Worm (Caenorhabditis elegans): ENCODE results near the gene nhr-55.

nhr-55 gene

DNA sequence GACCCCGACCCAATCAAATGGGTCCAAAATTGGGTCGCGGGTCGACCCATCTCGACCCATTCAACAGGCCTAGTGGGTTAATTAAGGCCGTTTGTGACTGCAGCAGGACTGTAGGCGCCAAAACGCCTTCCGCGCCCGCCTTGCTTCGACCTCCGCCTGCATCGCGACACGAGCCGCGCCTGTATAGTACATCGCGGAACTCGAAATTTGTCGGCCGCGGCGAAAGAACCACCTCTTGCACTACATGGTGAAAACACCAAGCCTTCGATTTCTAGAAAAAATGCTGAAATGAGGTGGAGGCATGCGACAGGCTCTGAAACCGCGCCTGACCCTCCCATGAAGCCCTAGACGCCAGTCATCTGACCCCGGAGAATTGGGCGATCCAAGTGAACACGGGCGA lies 10.0 kb downstream of the nhr-55 start:
- no peak for TF ChIP-seq dao-5 (tag; optimal IDR thresholded peaks at IDR 0.05)
- TF ChIP-seq him-1 (tag; optimal IDR thresholded peaks at IDR 0.05), result no peak
- no peak for TF ChIP-seq W03F9.2 (tag; optimal IDR thresholded peaks at IDR 0.05)

DNA sequence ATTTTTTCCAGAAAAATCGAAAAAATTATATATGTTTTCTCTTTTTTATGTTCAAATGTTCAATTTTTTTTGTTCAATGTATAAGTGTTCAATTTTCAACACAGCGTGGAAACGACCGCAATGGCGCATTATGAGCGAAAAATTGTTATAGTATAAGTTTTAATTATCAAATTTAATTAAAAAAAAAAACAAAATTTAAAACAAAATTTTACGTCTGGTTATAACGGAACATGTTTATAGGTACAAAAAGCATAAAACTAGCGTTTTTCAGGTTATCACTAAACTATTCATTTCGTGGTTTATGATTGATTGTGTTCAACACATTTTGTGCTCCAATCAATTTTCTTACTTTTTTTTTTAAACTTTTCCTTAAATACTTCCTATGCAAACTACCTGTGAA lies 11.4 kb downstream of the nhr-55 start, which contains the start of gene nhr-106:
TSS of gene nhr-106 (plus strand) at position 301 of the 400 bp plus-strand sequence.
- TF ChIP-seq W03F9.2 (tag; optimal IDR thresholded peaks at IDR 0.05) (no peak), dao-5 (tag; optimal IDR thresholded peaks at IDR 0.05) (no peak), him-1 (tag; optimal IDR thresholded peaks at IDR 0.05) (no peak)

DNA sequence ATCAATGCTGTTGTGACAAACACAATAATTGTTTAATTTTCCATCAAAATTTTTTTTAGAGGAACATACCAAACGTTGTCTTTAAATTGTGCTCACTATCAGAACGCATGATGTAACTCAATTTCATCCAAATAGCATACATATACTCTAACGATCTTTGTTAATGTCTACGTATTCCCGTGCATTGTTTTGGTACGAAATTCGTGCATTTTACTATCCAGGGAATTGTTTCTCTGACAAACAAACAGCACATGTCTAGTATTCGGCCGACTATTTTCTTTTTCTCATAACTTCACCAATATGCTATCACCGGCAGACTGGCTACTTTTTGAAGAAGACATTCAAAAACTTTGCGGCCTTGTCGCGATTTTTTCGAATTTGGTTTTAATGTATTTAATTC lies 13.5 kb downstream of the nhr-55 start, which contains the start of gene str-196:
TSS of gene str-196 (plus strand) at position 301 of the 400 bp plus-strand sequence.
- no peak for TF ChIP-seq him-1 (tag; optimal IDR thresholded peaks at IDR 0.05)
- TF ChIP-seq dao-5 (tag; optimal IDR thresholded peaks at IDR 0.05), result no peak
- no peak for TF ChIP-seq W03F9.2 (tag; optimal IDR thresholded peaks at IDR 0.05)

DNA sequence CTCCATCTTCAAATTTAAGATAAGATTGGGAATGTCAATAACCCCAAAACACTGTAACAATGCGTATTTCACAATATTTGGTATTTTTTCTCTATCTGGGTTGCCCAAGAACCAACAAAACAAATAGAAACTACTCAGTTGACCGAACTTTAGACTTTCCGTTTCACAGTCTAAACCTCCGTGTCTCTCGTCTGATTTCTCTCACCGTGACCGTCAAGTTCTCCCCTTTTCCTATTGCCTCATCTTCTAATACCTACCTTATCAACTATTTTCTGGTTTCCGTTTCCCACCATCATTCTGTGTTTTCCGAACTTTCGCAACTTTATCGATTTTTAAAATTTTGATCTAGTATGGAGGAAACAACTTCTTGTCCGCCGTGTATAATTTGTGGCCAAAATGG lies 16.3 kb downstream of the nhr-55 start, which contains the start of gene nhr-131:
TSS of gene nhr-131 (plus strand) at position 87 of the 400 bp plus-strand sequence.
- TF ChIP-seq him-1 (tag; optimal IDR thresholded peaks at IDR 0.05), result no peak
- no peak for TF ChIP-seq W03F9.2 (tag; optimal IDR thresholded peaks at IDR 0.05)
- TF ChIP-seq dao-5 (tag; optimal IDR thresholded peaks at IDR 0.05), result no peak

DNA sequence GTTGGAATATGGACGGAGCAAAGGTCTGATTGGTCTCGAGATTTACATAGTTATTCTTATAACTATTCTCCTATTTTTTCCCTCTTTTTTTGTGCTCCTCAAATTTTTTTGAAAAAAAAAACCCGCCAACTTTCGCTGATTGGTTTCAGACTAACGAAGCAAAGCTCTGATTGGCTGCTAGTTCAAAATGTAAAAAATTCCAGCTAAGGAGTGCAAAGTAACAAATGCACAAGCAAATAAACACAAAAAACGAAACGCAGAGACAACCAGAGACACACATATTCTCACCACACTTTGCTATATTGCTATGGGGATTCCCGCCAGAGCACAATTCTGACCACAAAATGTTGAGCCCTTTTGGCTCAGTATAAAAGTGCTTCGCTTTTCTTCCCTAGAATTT lies 19.4 kb downstream of the nhr-55 start, which contains the start of gene T01G6.1:
TSS of gene T01G6.1 (plus strand) at position 301 of the 400 bp plus-strand sequence.
- no peak for TF ChIP-seq him-1 (tag; optimal IDR thresholded peaks at IDR 0.05)

ce11 chrV:500535-500934 lies 22.6 kb downstream of the nhr-55 start:
- TF ChIP-seq him-1 (tag; optimal IDR thresholded peaks at IDR 0.05), result no peak
- TF ChIP-seq dao-5 (tag; optimal IDR thresholded peaks at IDR 0.05), result no peak
- no peak for TF ChIP-seq W03F9.2 (tag; optimal IDR thresholded peaks at IDR 0.05)

DNA sequence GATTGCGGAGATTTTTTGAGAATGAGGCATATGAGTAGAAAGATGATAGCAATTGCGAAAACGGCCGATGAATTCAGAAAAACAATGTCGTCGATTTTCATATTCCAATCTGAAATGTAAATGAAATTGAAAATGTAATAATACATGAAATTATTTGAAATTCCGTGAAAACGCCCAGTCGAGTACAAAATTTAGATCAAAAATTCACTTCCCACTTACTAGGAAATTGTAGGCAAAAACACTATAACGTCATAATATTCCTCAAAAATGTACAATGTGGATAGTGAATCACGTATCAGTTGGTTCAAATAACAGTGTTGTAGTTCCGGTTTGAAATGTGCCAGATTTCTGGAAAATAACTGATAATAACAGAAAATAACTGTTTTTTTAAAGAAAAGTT lies 23.3 kb downstream of the nhr-55 start, which contains the start of gene str-256:
TSS of gene str-256 (minus strand) at position 101 of the 400 bp plus-strand sequence.
- TF ChIP-seq him-1 (tag; optimal IDR thresholded peaks at IDR 0.05) (no peak), dao-5 (tag; optimal IDR thresholded peaks at IDR 0.05) (no peak), W03F9.2 (tag; optimal IDR thresholded peaks at IDR 0.05) (no peak)

- TF ChIP-seq W03F9.2 (tag; optimal IDR thresholded peaks at IDR 0.05), result no peak
These were observed 24.9 kb downstream of the nhr-55 start, which contains the start of gene T01G6.10 for ce11 chrV:502803-503273. Gene T01G6.10, minus strand, starts transcription at chrV:503223.

DNA sequence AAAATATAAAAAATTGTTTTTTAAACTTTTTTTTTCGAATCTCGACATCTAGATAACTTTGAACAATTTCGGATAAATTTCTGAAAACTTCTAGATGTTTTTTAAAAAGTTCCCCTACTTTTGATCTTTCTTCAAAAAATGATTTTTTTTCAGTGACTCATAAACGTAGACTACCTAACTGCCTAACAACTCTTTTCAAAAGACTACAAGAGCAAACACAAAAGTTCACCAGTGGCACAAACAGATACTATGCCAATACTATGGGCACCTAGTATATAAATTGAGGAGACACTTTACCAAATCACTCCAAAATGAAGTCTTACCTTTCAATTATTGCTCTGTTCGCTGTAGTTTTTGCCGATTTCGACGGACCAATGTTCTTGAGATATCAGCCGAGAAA lies 25.8 kb downstream of the nhr-55 start, which contains the start of gene srlf-35:
TSS of gene srlf-35 (plus strand) at position 301 of the 400 bp plus-strand sequence.
- TF ChIP-seq dao-5 (tag; optimal IDR thresholded peaks at IDR 0.05), result no peak
- TF ChIP-seq W03F9.2 (tag; optimal IDR thresholded peaks at IDR 0.05), result no peak
- TF ChIP-seq him-1 (tag; optimal IDR thresholded peaks at IDR 0.05), result no peak

DNA sequence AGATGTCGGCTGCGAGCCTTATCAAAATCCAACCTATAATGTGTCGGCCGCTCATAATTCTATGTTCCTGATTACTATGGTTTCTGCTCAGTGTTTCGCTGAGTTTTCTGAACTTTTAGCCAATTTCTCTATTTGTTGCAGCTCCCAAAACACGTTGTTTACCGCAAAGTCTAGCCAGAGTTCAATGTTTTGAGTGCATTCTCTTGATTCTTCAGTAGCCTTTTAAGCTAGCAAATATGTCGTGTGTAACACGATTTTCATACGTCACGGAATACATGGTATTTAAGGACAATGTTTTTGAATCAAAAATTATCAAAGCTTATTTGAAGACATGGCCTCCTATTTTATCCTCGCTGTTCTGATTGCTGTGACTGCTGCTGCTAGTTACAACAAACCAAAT lies 27.2 kb downstream of the nhr-55 start, which contains the start of gene srlf-19:
TSS of gene srlf-19 (plus strand) at position 301 of the 400 bp plus-strand sequence.
- no peak for TF ChIP-seq W03F9.2 (tag; optimal IDR thresholded peaks at IDR 0.05)
- no peak for TF ChIP-seq dao-5 (tag; optimal IDR thresholded peaks at IDR 0.05)
- no peak for TF ChIP-seq him-1 (tag; optimal IDR thresholded peaks at IDR 0.05)

- TF ChIP-seq him-1 (tag; optimal IDR thresholded peaks at IDR 0.05) (no peak), dao-5 (tag; optimal IDR thresholded peaks at IDR 0.05) (no peak), W03F9.2 (tag; optimal IDR thresholded peaks at IDR 0.05) (no peak)
These were observed 34.5 kb downstream of the nhr-55 start, which contains the start of gene srh-37 for ce11 chrV:512420-512819. Gene srh-37, minus strand, starts transcription at chrV:512520.

ce11 chrV:519445-519844 lies 41.5 kb downstream of the nhr-55 start, which contains the start of gene nhr-210:
Gene nhr-210, minus strand, starts transcription at chrV:519545.
- TF ChIP-seq dao-5 (tag; optimal IDR thresholded peaks at IDR 0.05), result no peak

- TF ChIP-seq dao-5 (tag; optimal IDR thresholded peaks at IDR 0.05) (no peak), W03F9.2 (tag; optimal IDR thresholded peaks at IDR 0.05) (no peak), him-1 (tag; optimal IDR thresholded peaks at IDR 0.05) (no peak)
These were observed 43.6 kb downstream of the nhr-55 start, which contains the start of gene srw-107 for ce11 chrV:521517-521916. Gene srw-107, minus strand, starts transcription at chrV:521617.

- TF ChIP-seq W03F9.2 (tag; optimal IDR thresholded peaks at IDR 0.05), result no peak
- TF ChIP-seq dao-5 (tag; optimal IDR thresholded peaks at IDR 0.05), result no peak
- no peak for TF ChIP-seq him-1 (tag; optimal IDR thresholded peaks at IDR 0.05)
These were observed 46.1 kb downstream of the nhr-55 start, which contains the start of gene lipl-3 for ce11 chrV:524058-524457. Gene lipl-3, minus strand, starts transcription at chrV:524218.

DNA sequence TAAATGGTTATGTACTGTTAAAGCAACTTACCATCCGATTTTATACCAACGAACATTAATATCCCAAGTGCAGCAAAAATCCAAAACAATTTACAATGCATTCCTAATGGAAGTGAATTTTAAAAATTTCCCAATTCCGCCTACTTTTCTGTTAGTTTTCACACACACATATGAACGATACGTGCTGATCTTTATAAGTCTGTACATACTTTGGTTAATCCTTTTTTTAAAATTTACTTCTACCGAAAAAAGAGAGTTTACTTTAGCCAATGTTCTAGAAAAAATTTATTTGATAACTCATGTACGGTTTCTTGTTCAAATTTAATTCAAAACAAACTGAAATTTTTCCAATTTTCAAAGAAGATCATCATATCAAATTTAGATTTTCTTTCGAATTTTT lies 47.1 kb downstream of the nhr-55 start, which contains the start of gene R11G11.16:
TSS of gene R11G11.16 (minus strand) at position 101 of the 400 bp plus-strand sequence.
- no peak for TF ChIP-seq dao-5 (tag; optimal IDR thresholded peaks at IDR 0.05)

All from whole organism, L4/young adult.